Worm (Caenorhabditis elegans) whole organism, L1 larva: ENCODE data around the gene C33H5.13.

Experiments
- C04F5.9 ChIP-seq: sonication (generic microtip); optimal IDR thresholded peaks from 2 replicates; lab custom pipeline; 2016; ENCODE audit warnings: missing genetic modification characterization, missing compliant biosample characterization
- C16A3.4 ChIP-seq: fragments of 150-350 bp; optimal IDR thresholded peaks from 2 replicates; lab custom pipeline; 2014; ENCODE audit warnings: missing biosample characterization, missing genetic modification characterization
- C34B4.2 ChIP-seq: sonication (generic microtip); optimal IDR thresholded peaks from 2 replicates; lab custom pipeline; 2017; ENCODE audit warnings: mild to moderate bottlenecking, missing genetic modification characterization, missing compliant biosample characterization
- F16B12.6 ChIP-seq: fragments of 150-350 bp; optimal IDR thresholded peaks from 2 replicates; lab custom pipeline; 2014; ENCODE audit warnings: missing biosample characterization, missing genetic modification characterization
- alr-1 ChIP-seq: fragments of 200-800 bp; sonication (Bioruptor generic); optimal IDR thresholded peaks from 2 replicates; lab custom pipeline; 2018; ENCODE audit warnings: borderline replicate concordance, mild to moderate bottlenecking, missing genetic modification characterization, missing compliant biosample characterization
- aly-2 ChIP-seq: fragments of 150-350 bp; optimal IDR thresholded peaks from 2 replicates; lab custom pipeline; 2014; ENCODE audit warnings: missing biosample characterization, missing genetic modification characterization
- blmp-1 ChIP-seq: fragments of 150-350 bp; optimal IDR thresholded peaks from 2 replicates; lab custom pipeline; 2014; ENCODE audit warnings: missing biosample characterization, missing genetic modification characterization
- ceh-8 ChIP-seq: fragments of 200-800 bp; sonication (Bioruptor generic); optimal IDR thresholded peaks from 2 replicates; lab custom pipeline; 2018; ENCODE audit warnings: mild to moderate bottlenecking, missing genetic modification characterization, moderate library complexity, missing compliant biosample characterization
- dpl-1 ChIP-seq, 3 experiments: fragments of 150-350 bp in 2 of 3; sonication (generic microtip) in 1 of 3; optimal IDR thresholded peaks; 2 replicates each; lab custom pipeline; 2014 to 2017; ENCODE audit warnings: missing biosample characterization in 3 of 3, missing genetic modification characterization in 3 of 3, missing genetic modification reagents in 3 of 3
- dsc-1 ChIP-seq: sonication (generic microtip); optimal IDR thresholded peaks from 2 replicates; lab custom pipeline; 2016; ENCODE audit warnings: mild to moderate bottlenecking, missing genetic modification characterization, missing compliant biosample characterization
- efl-1 ChIP-seq, 4 experiments: fragments of 150-350 bp; optimal IDR thresholded peaks in 3 of 4; peaks in 1 of 4; 1 replicate in 1 of 4; 2 replicates in 3 of 4; lab custom pipeline; 2014; ENCODE audit warnings: missing biosample characterization in 2 of 4, missing genetic modification characterization in 2 of 4, missing genetic modification reagents in 2 of 4
- efl-3 ChIP-seq: fragments of 200-800 bp; sonication (Bioruptor generic); optimal IDR thresholded peaks from 2 replicates; lab custom pipeline; 2018; ENCODE audit warnings: mild to moderate bottlenecking, missing genetic modification characterization, missing compliant biosample characterization
- ets-5 ChIP-seq: fragments of 200-800 bp; sonication (Bioruptor generic); IDR thresholded peaks from 2 replicates; pipeline ENCODE4 v1.3.6; 2022; ENCODE audit warnings: missing genetic modification characterization, missing compliant biosample characterization
- fkh-10 ChIP-seq: sonication (generic microtip); optimal IDR thresholded peaks from 2 replicates; lab custom pipeline; 2017; ENCODE audit warnings: missing biosample characterization, missing genetic modification reagents, missing genetic modification characterization
- fkh-4 ChIP-seq: sonication (generic microtip); optimal IDR thresholded peaks from 2 replicates; lab custom pipeline; 2016; ENCODE audit warnings: missing compliant biosample characterization, missing genetic modification characterization, borderline replicate concordance
- fos-1 ChIP-seq: fragments of 150-350 bp; optimal IDR thresholded peaks from 2 replicates; lab custom pipeline; 2014; ENCODE audit warnings: missing biosample characterization, missing genetic modification characterization
- hlh-17 ChIP-seq: fragments of 200-800 bp; sonication (Bioruptor generic); optimal IDR thresholded peaks from 2 replicates; lab custom pipeline; 2018; ENCODE audit warnings: missing genetic modification characterization, mild to moderate bottlenecking, missing compliant biosample characterization, moderate library complexity, borderline replicate concordance
- hlh-4 ChIP-seq: sonication (generic microtip); optimal IDR thresholded peaks from 2 replicates; lab custom pipeline; 2016; ENCODE audit warnings: mild to moderate bottlenecking, missing genetic modification characterization, missing compliant biosample characterization
- hpl-2 ChIP-seq: fragments of 150-350 bp; optimal IDR thresholded peaks from 2 replicates; lab custom pipeline; 2014; ENCODE audit warnings: missing biosample characterization, missing genetic modification reagents, missing genetic modification characterization
- irx-1 ChIP-seq: sonication (generic microtip); optimal IDR thresholded peaks from 2 replicates; lab custom pipeline; 2016; ENCODE audit warnings: missing genetic modification characterization, missing compliant biosample characterization
- jun-1 ChIP-seq: fragments of 150-350 bp; optimal IDR thresholded peaks from 2 replicates; lab custom pipeline; 2014; ENCODE audit warnings: missing biosample characterization, missing genetic modification reagents, missing genetic modification characterization
- lin-13 ChIP-seq: fragments of 150-350 bp; optimal IDR thresholded peaks from 2 replicates; lab custom pipeline; 2014; ENCODE audit warnings: missing biosample characterization, missing genetic modification reagents, missing genetic modification characterization
- lin-14 ChIP-seq: fragments of 200-800 bp; sonication (Bioruptor generic); optimal IDR thresholded peaks from 2 replicates; lab custom pipeline; 2018; ENCODE audit warnings: mild to moderate bottlenecking, missing genetic modification characterization, moderate library complexity, missing compliant biosample characterization
- lin-15B ChIP-seq: fragments of 150-350 bp; sonication (generic microtip); optimal IDR thresholded peaks from 3 replicates; lab custom pipeline; 2014; ENCODE audit warnings: missing biosample characterization, missing genetic modification characterization
- lin-39 ChIP-seq: fragments of 150-350 bp; optimal IDR thresholded peaks from 2 replicates; lab custom pipeline; 2014; ENCODE audit warnings: missing biosample characterization, missing genetic modification reagents, missing genetic modification characterization
- lsy-2 ChIP-seq, 2 experiments: fragments of 150-350 bp; optimal IDR thresholded peaks; 2 replicates each; lab custom pipeline; 2014; ENCODE audit warnings: missing biosample characterization in 2 of 2, missing genetic modification characterization in 2 of 2
- mab-9 ChIP-seq: fragments of 200-800 bp; sonication (Bioruptor generic); IDR thresholded peaks from 2 replicates; pipeline ENCODE4 v1.3.6; 2022; ENCODE audit warnings: missing genetic modification reagents, missing genetic modification characterization, missing compliant biosample characterization
- mdl-1 ChIP-seq, 2 experiments: fragments of 150-350 bp; optimal IDR thresholded peaks; 2 replicates each; lab custom pipeline; 2014 to 2017; ENCODE audit warnings: missing biosample characterization in 2 of 2, missing genetic modification characterization in 2 of 2, inconsistent platforms in 1 of 2
- nhr-11 ChIP-seq: fragments of 150-350 bp; optimal IDR thresholded peaks from 2 replicates; lab custom pipeline; 2014; ENCODE audit warnings: missing biosample characterization, missing genetic modification characterization
- nhr-19 ChIP-seq: fragments of 200-800 bp; sonication (Bioruptor generic); conservative IDR thresholded peaks from 2 replicates; pipeline ENCODE4 v1.3.6; 2022; ENCODE audit warnings: missing genetic modification characterization, missing compliant biosample characterization
- nhr-20 ChIP-seq: sonication (generic microtip); optimal IDR thresholded peaks from 2 replicates; lab custom pipeline; 2016; ENCODE audit warnings: mild to moderate bottlenecking, missing genetic modification characterization, missing compliant biosample characterization
- nhr-237 ChIP-seq: fragments of 150-350 bp; optimal IDR thresholded peaks from 2 replicates; lab custom pipeline; 2014; ENCODE audit warnings: missing biosample characterization, missing genetic modification characterization
- nhr-28 ChIP-seq: fragments of 150-350 bp; optimal IDR thresholded peaks from 2 replicates; lab custom pipeline; 2014; ENCODE audit warnings: missing biosample characterization, missing genetic modification characterization
- nhr-71 ChIP-seq: sonication (generic microtip); optimal IDR thresholded peaks from 2 replicates; lab custom pipeline; 2016; ENCODE audit warnings: mild to moderate bottlenecking, missing genetic modification characterization, moderate library complexity, missing compliant biosample characterization
- nhr-76 ChIP-seq: sonication (generic microtip); optimal IDR thresholded peaks from 2 replicates; lab custom pipeline; 2017; ENCODE audit warnings: missing biosample characterization, missing genetic modification characterization
- nhr-84 ChIP-seq: sonication (generic microtip); optimal IDR thresholded peaks from 2 replicates; lab custom pipeline; 2017; ENCODE audit warnings: missing biosample characterization, missing genetic modification characterization
- nhr-90 ChIP-seq: sonication (generic microtip); optimal IDR thresholded peaks from 2 replicates; lab custom pipeline; 2016; ENCODE audit warnings: mild to moderate bottlenecking, missing genetic modification characterization, missing compliant biosample characterization; ENCODE audit not compliant: poor library complexity
- pag-3 ChIP-seq: sonication (generic microtip); optimal IDR thresholded peaks from 2 replicates; lab custom pipeline; 2017; ENCODE audit warnings: missing genetic modification characterization, mild to moderate bottlenecking, missing compliant biosample characterization, antibody characterized with exemption, borderline replicate concordance; ENCODE audit not compliant: insufficient read depth
- pax-3 ChIP-seq: fragments of 200-800 bp; sonication (Bioruptor generic); optimal IDR thresholded peaks from 2 replicates; lab custom pipeline; 2018; ENCODE audit warnings: mild to moderate bottlenecking, missing genetic modification characterization, moderate library complexity, missing compliant biosample characterization
- pqm-1 ChIP-seq: sonication (generic microtip); optimal IDR thresholded peaks from 3 replicates; lab custom pipeline; 2017; ENCODE audit warnings: missing biosample characterization, missing genetic modification characterization
- rnt-1 ChIP-seq: sonication (generic microtip); optimal IDR thresholded peaks from 2 replicates; lab custom pipeline; 2016; ENCODE audit warnings: mild to moderate bottlenecking, missing genetic modification characterization, moderate library complexity, missing compliant biosample characterization
- skn-1 ChIP-seq: fragments of 150-350 bp; optimal IDR thresholded peaks from 2 replicates; lab custom pipeline; 2014; ENCODE audit warnings: missing biosample characterization, missing genetic modification characterization
- snu-23 ChIP-seq: sonication (generic microtip); optimal IDR thresholded peaks from 2 replicates; lab custom pipeline; 2016; ENCODE audit warnings: missing genetic modification characterization, missing compliant biosample characterization
- sptf-1 ChIP-seq: fragments of 150-350 bp; optimal IDR thresholded peaks from 2 replicates; lab custom pipeline; 2014; ENCODE audit warnings: missing biosample characterization, missing genetic modification characterization
- sup-37 ChIP-seq: fragments of 200-800 bp; sonication (Bioruptor generic); optimal IDR thresholded peaks from 2 replicates; lab custom pipeline; 2018; ENCODE audit warnings: mild to moderate bottlenecking, missing genetic modification characterization, missing compliant biosample characterization
- swsn-7 ChIP-seq: sonication (generic microtip); optimal IDR thresholded peaks from 2 replicates; lab custom pipeline; 2016; ENCODE audit warnings: missing genetic modification characterization, missing compliant biosample characterization
- tbx-2 ChIP-seq: sonication (generic microtip); optimal IDR thresholded peaks from 2 replicates; lab custom pipeline; 2016; ENCODE audit warnings: missing genetic modification characterization, missing compliant biosample characterization
- unc-62 ChIP-seq: fragments of 150-350 bp; optimal IDR thresholded peaks from 2 replicates; lab custom pipeline; 2014; ENCODE audit warnings: missing biosample characterization, missing genetic modification reagents, missing genetic modification characterization
- unc-98 ChIP-seq: fragments of 200-800 bp; sonication (Bioruptor generic); IDR thresholded peaks from 2 replicates; pipeline ENCODE4 v1.3.6; 2022; ENCODE audit warnings: missing genetic modification characterization, missing compliant biosample characterization
- vab-15 ChIP-seq: sonication (generic microtip); optimal IDR thresholded peaks from 2 replicates; lab custom pipeline; 2017; ENCODE audit warnings: missing genotype, mild to moderate bottlenecking, missing genetic modification characterization, missing compliant biosample characterization
- xbp-1 ChIP-seq: sonication (generic microtip); optimal IDR thresholded peaks from 2 replicates; lab custom pipeline; 2016; ENCODE audit warnings: missing genetic modification characterization, missing compliant biosample characterization
- ztf-4 ChIP-seq: fragments of 150-350 bp; optimal IDR thresholded peaks from 2 replicates; lab custom pipeline; 2014; ENCODE audit warnings: missing biosample characterization, missing genetic modification characterization

The C33H5.13 gene

ce11 chrIV:7785506-7786065 lies 6.5 kb downstream of the C33H5.13 start, which contains the start of gene tag-322:
Gene tag-322 (minus strand): TSS chrIV:7785556.
- TF ChIP-seq pax-3 (tag; lab: Kevin White, UChicago): no peak
- no peak for TF ChIP-seq pqm-1 (tag; lab: Kevin White, UChicago)
- no peak for TF ChIP-seq hlh-4 (tag; lab: Kevin White, UChicago)
- TF ChIP-seq nhr-237: no peak
- TF ChIP-seq irx-1 (tag; lab: Kevin White, UChicago): no peak
- TF ChIP-seq lin-14 (GFP tag; lab: Kevin White, UChicago): peak; percentile 75
- peak; percentile 68 for TF ChIP-seq skn-1 (tag; lab: Kevin White, UChicago)
- peak; percentile 70 for TF ChIP-seq C16A3.4 (tag; lab: Kevin White, UChicago)
- TF ChIP-seq nhr-28 (tag; lab: Kevin White, UChicago): no peak
- TF ChIP-seq ceh-8 (GFP tag; lab: Kevin White, UChicago): no peak
- TF ChIP-seq fkh-4 (tag; lab: Kevin White, UChicago): no peak
- peak in 1 of 2 experiments; percentile 32 for TF ChIP-seq mdl-1 (tag; optimal IDR thresholded peaks at IDR 0.05; lab: Kevin White, UChicago)
- peak; percentile 85 for TF ChIP-seq nhr-71 (tag; lab: Kevin White, UChicago)
- TF ChIP-seq C34B4.2 (tag; lab: Kevin White, UChicago): no peak
- TF ChIP-seq nhr-90 (tag; lab: Kevin White, UChicago): peak; percentile 60
- no peak for TF ChIP-seq mab-9
- no peak for TF ChIP-seq ets-5 (GFP tag; lab: Robert Waterston, UW)
- TF ChIP-seq tbx-2 (tag; lab: Kevin White, UChicago): peak; percentile 65
- peak; percentile 79 for TF ChIP-seq xbp-1 (tag; lab: Kevin White, UChicago)
- peak; percentile 51 for TF ChIP-seq blmp-1 (tag; lab: Kevin White, UChicago)
- TF ChIP-seq dpl-1 (GFP tag; optimal IDR thresholded peaks at IDR 0.05; lab: Kevin White, UChicago): peak; percentile 53 to 74 (median 72)
- no peak for TF ChIP-seq lin-39
- TF ChIP-seq unc-62 (GFP tag; lab: Kevin White, UChicago): no peak
- TF ChIP-seq rnt-1 (tag; lab: Kevin White, UChicago): peak; percentile 73
- no peak for TF ChIP-seq hpl-2 (GFP tag; lab: Kevin White, UChicago)
- TF ChIP-seq nhr-19 (GFP tag; lab: Robert Waterston, UW): peak; percentile 62
- TF ChIP-seq nhr-20 (tag; lab: Kevin White, UChicago): peak; percentile 76
- peak; percentile 80 for TF ChIP-seq swsn-7 (tag; lab: Kevin White, UChicago)
- TF ChIP-seq ztf-4 (tag; lab: Kevin White, UChicago): no peak
- TF ChIP-seq aly-2 (tag; lab: Kevin White, UChicago): no peak
- TF ChIP-seq nhr-84 (tag; lab: Kevin White, UChicago): no peak
- TF ChIP-seq unc-98: no peak
- TF ChIP-seq sptf-1: no peak
- TF ChIP-seq lsy-2 (tag; optimal IDR thresholded peaks at IDR 0.05; lab: Kevin White, UChicago): peak; percentile 89 to 90
- TF ChIP-seq pag-3 (tag; lab: Kevin White, UChicago): no peak
- no peak for TF ChIP-seq F16B12.6
- no peak for TF ChIP-seq jun-1
- TF ChIP-seq alr-1 (tag; lab: Kevin White, UChicago): no peak
- TF ChIP-seq vab-15 (tag; lab: Kevin White, UChicago): no peak
- TF ChIP-seq hlh-17: no peak
- no peak for TF ChIP-seq C04F5.9 (tag; lab: Kevin White, UChicago)
- no peak for TF ChIP-seq lin-13 (GFP tag; lab: Kevin White, UChicago)
- no peak for TF ChIP-seq fos-1 (tag; lab: Kevin White, UChicago)
- TF ChIP-seq nhr-11: peak; percentile 27
- TF ChIP-seq nhr-76 (tag; lab: Kevin White, UChicago): no peak
- no peak for TF ChIP-seq fkh-10 (GFP tag; lab: Kevin White, UChicago)
- peak; percentile 76 for TF ChIP-seq lin-15B (tag; lab: Kevin White, UChicago)
- TF ChIP-seq sup-37 (GFP tag; lab: Kevin White, UChicago): no peak
- peak; percentile 83 for TF ChIP-seq snu-23 (GFP tag; lab: Kevin White, UChicago)
- peak; percentile 75 for TF ChIP-seq dsc-1 (tag; lab: Kevin White, UChicago)
- TF ChIP-seq efl-1 (optimal IDR thresholded peaks at IDR 0.05; lab: Kevin White, UChicago): peak; percentile 72 to 77
- TF ChIP-seq efl-1 (GFP tag; optimal IDR thresholded peaks at IDR 0.05 in 1 of 2; lab: Kevin White, UChicago): peak; percentile 69 to 96
- TF ChIP-seq efl-3 (GFP tag; lab: Kevin White, UChicago): no peak
